Fruit fly (Drosophila melanogaster): ENCODE results near the gene CG33648.

CG33648 gene

dm6 chr2L:14500383-14500782 lies 23.7 kb upstream of the CG33648 start (continued):
- TF ChIP-seq CG7271 (tag; optimal IDR thresholded peaks at IDR 0.05) (no peak), Dad (GFP tag; optimal IDR thresholded peaks at IDR 0.05) (no peak), corto (GFP tag; optimal IDR thresholded peaks at IDR 0.05) (no peak), Side (GFP tag; optimal IDR thresholded peaks at IDR 0.05) (no peak), lbe (GFP tag; optimal IDR thresholded peaks at IDR 0.05) (no peak), CG18011 (GFP tag; optimal IDR thresholded peaks at IDR 0.05) (peak; percentile 16), CG1602 (GFP tag; optimal IDR thresholded peaks at IDR 0.05) (peak; percentile 26), pan (optimal IDR thresholded peaks at IDR 0.05) (no peak), pan (GFP tag; optimal IDR thresholded peaks at IDR 0.05 in 1 of 2, IDR thresholded peaks at IDR 0.05 in 1 of 2) (peak in 1 of 2 experiments; percentile 81), ems (GFP tag; optimal IDR thresholded peaks at IDR 0.05) (no peak), wek (GFP tag; optimal IDR thresholded peaks at IDR 0.05) (no peak), CG9797 (GFP tag; optimal IDR thresholded peaks at IDR 0.05) (no peak), crp (GFP tag; optimal IDR thresholded peaks at IDR 0.05) (no peak), CG34376 (GFP tag; optimal IDR thresholded peaks at IDR 0.05) (no peak), CG15073 (GFP tag; optimal IDR thresholded peaks at IDR 0.05) (no peak), CG1233 (GFP tag; optimal IDR thresholded peaks at IDR 0.05) (peak; percentile 65), pum (GFP tag; optimal IDR thresholded peaks at IDR 0.05) (no peak), CG14710 (tag; optimal IDR thresholded peaks at IDR 0.05) (peak; percentile 65), CG4617 (GFP tag; optimal IDR thresholded peaks at IDR 0.05; ENCODE audit: borderline replicate concordance) (peak; percentile 17), ap (GFP tag; IDR thresholded peaks at IDR 0.05) (no peak), Dek (tag; optimal IDR thresholded peaks at IDR 0.05) (no peak), Hand (GFP tag; optimal IDR thresholded peaks at IDR 0.05) (no peak), CG10959 (GFP tag; IDR thresholded peaks at IDR 0.05) (peak; percentile 61), sens (GFP tag) (peak; percentile 30), Dfd (GFP tag; optimal IDR thresholded peaks at IDR 0.05) (no peak), CG1832 (GFP tag; optimal IDR thresholded peaks at IDR 0.05) (no peak), CG13296 (GFP tag; optimal IDR thresholded peaks at IDR 0.05) (peak; percentile 1), YL-1 (GFP tag; optimal IDR thresholded peaks at IDR 0.05) (no peak), tll (GFP tag; optimal IDR thresholded peaks at IDR 0.05) (no peak), Gsc (GFP tag; IDR thresholded peaks at IDR 0.05) (no peak), wor (GFP tag; IDR thresholded peaks at IDR 0.05) (peak; percentile 34; the same call in 1 of the 2 replicates), ase (GFP tag; IDR thresholded peaks at IDR 0.05) (peak; percentile 76; the same call in 2 of the 3 replicates), Hr51 (GFP tag; optimal IDR thresholded peaks at IDR 0.05) (peak in 1 of 2 experiments; percentile 63), jing (GFP tag; optimal IDR thresholded peaks at IDR 0.05) (peak; percentile 57), CG30020 (tag; optimal IDR thresholded peaks at IDR 0.05) (peak; percentile 9), C15 (GFP tag; IDR thresholded peaks at IDR 0.05) (0 out of 3 replicates have a peak, but pooled peaks have one; percentile 46), Trl (optimal IDR thresholded peaks at IDR 0.05) (no peak), Trl (GFP tag; optimal IDR thresholded peaks at IDR 0.05) (no peak), gro (GFP tag; optimal IDR thresholded peaks at IDR 0.05) (no peak), Med (GFP tag) (peak; percentile 73), CG5180 (GFP tag; optimal IDR thresholded peaks at IDR 0.05) (peak; percentile 8), CG31365 (tag; optimal IDR thresholded peaks at IDR 0.05) (no peak), CG34224 (GFP tag; IDR thresholded peaks at IDR 0.05; ENCODE audit: partially characterized antibody) (no peak), Bgb (GFP tag; IDR thresholded peaks at IDR 0.05; ENCODE audit: partially characterized antibody) (no peak), gcm (GFP tag; optimal IDR thresholded peaks at IDR 0.05) (peak; percentile 54), gsb (GFP tag; IDR thresholded peaks at IDR 0.05) (peak; percentile 56), CG12104 (GFP tag; optimal IDR thresholded peaks at IDR 0.05) (no peak), CG18262 (tag; optimal IDR thresholded peaks at IDR 0.05) (peak; percentile 82), H2.0 (GFP tag; IDR thresholded peaks at IDR 0.05) (peak; percentile 54), fd64A (GFP tag; optimal IDR thresholded peaks at IDR 0.05) (peak; percentile 24), CG18619 (GFP tag; optimal IDR thresholded peaks at IDR 0.05) (peak; percentile 31)

All from whole organism, embryonic.